Worm (Caenorhabditis elegans) whole organism, L4/young adult: ENCODE data around the gene F28A10.4.
"Not testable (repeated sequence)": the region's sequence is repeated elsewhere in the genome, so short reads cannot be mapped to it uniquely, and the experiment has no call there.

Experiments used
- W03F9.2 ChIP-seq: fragments of 150-350 bp; optimal IDR thresholded peaks from 2 replicates; lab custom pipeline; 2014; ENCODE audit warnings: missing biosample characterization, missing genetic modification characterization
- dao-5 ChIP-seq: sonication (generic microtip); optimal IDR thresholded peaks from 2 replicates; lab custom pipeline; 2016; ENCODE audit warnings: missing genotype, missing genetic modification characterization, moderate library complexity, missing compliant biosample characterization
- him-1 ChIP-seq: sonication (generic microtip); optimal IDR thresholded peaks from 2 replicates; lab custom pipeline; 2016; ENCODE audit warnings: missing genotype, missing genetic modification reagents, missing genetic modification characterization, missing compliant biosample characterization

F28A10.4 gene

ce11 chrII:843971-844370 is at the start of gene F28A10.4:
Gene F28A10.4 (plus strand): TSS chrII:844271.
- no peak for TF ChIP-seq him-1
- TF ChIP-seq W03F9.2, result no peak
- no peak for TF ChIP-seq dao-5

- TF ChIP-seq him-1, result no peak
- TF ChIP-seq dao-5, result no peak
- no peak for TF ChIP-seq W03F9.2
Measured at ce11 chrII:796916-797315, 47.2 kb upstream of the F28A10.4 start.

ce11 chrII:797445-797844 is 46.6 kb upstream of the F28A10.4 start:
- no peak for TF ChIP-seq him-1
- TF ChIP-seq W03F9.2, result no peak
- TF ChIP-seq dao-5, result no peak

ce11 chrII:799700-800099 is 44.4 kb upstream of the F28A10.4 start, which contains the start of gene F46F5.14:
Gene F46F5.14 (plus strand): TSS chrII:800000.
- TF ChIP-seq dao-5 (no peak), him-1 (no peak), W03F9.2 (no peak)

- TF ChIP-seq W03F9.2, result no peak
- no peak for TF ChIP-seq him-1
- no peak for TF ChIP-seq dao-5
Measured at ce11 chrII:803009-803408, 41.1 kb upstream of the F28A10.4 start, which contains the start of gene F46F5.13. Gene F46F5.13 (plus strand): TSS chrII:803309.

ce11 chrII:808457-808856 is 35.6 kb upstream of the F28A10.4 start, which contains the start of gene F46F5.11:
Gene F46F5.11 (plus strand): TSS chrII:808757.
- TF ChIP-seq dao-5 (no peak), W03F9.2 (no peak), him-1 (no peak)

ce11 chrII:812917-813316 is 31.2 kb upstream of the F28A10.4 start, which contains the start of gene F46F5.5:
Gene F46F5.5 (minus strand): TSS chrII:813017.
- no peak for TF ChIP-seq W03F9.2
- no peak for TF ChIP-seq dao-5
- no peak for TF ChIP-seq him-1

ce11 chrII:814737-815136 is 29.3 kb upstream of the F28A10.4 start, which contains the start of gene msrp-3:
Gene msrp-3 (minus strand): TSS chrII:814837.
- TF ChIP-seq dao-5 (no peak), him-1 (no peak), W03F9.2 (no peak)

ce11 chrII:820519-820918 is 23.6 kb upstream of the F28A10.4 start, which contains the start of gene F46F5.7:
Gene F46F5.7 (minus strand): TSS chrII:820619.
- TF ChIP-seq dao-5, result no peak
- TF ChIP-seq W03F9.2, result no peak

ce11 chrII:821514-821913 is 22.6 kb upstream of the F28A10.4 start, which contains the start of gene F46F5.8:
Gene F46F5.8 (minus strand): TSS chrII:821614.
- TF ChIP-seq W03F9.2, result no peak
- TF ChIP-seq dao-5, result no peak
- no peak for TF ChIP-seq him-1

ce11 chrII:822730-823129 is 21.3 kb upstream of the F28A10.4 start, which contains the start of gene msrp-4:
Gene msrp-4 (minus strand): TSS chrII:822830.
- TF ChIP-seq dao-5, him-1, W03F9.2: not testable (repeated sequence)

ce11 chrII:823529-823928 is 20.5 kb upstream of the F28A10.4 start, which contains the start of gene F46F5.10:
Gene F46F5.10 (plus strand): TSS chrII:823829.
- no peak for TF ChIP-seq him-1

- TF ChIP-seq W03F9.2 (no peak), him-1 (no peak), dao-5 (no peak)
Measured at ce11 chrII:825521-825920, 18.6 kb upstream of the F28A10.4 start, which contains the start of gene F28A10.1. Gene F28A10.1 (plus strand): TSS chrII:825821.

- TF ChIP-seq him-1 (no peak), W03F9.2 (no peak), dao-5 (no peak)
Measured at ce11 chrII:838414-838813, 5.7 kb upstream of the F28A10.4 start, which contains the start of gene F28A10.8. Gene F28A10.8 (minus strand): TSS chrII:838514.

ce11 chrII:840131-840530 is 3.9 kb upstream of the F28A10.4 start, which contains the start of gene clc-33:
Gene clc-33 (plus strand): TSS chrII:840431.
- TF ChIP-seq W03F9.2, result no peak
- no peak for TF ChIP-seq dao-5
- no peak for TF ChIP-seq him-1

ce11 chrII:845618-846017 is 1.5 kb downstream of the F28A10.4 start, which contains the start of gene F28A10.7:
Gene F28A10.7 (minus strand): TSS chrII:845718.
- TF ChIP-seq W03F9.2 (no peak), him-1 (no peak), dao-5 (no peak)

ce11 chrII:848519-848918 is 4.4 kb downstream of the F28A10.4 start, which contains the start of the genes acdh-9 and F28A10.13:
Gene acdh-9 (minus strand): TSS chrII:848603.
Gene F28A10.13 (plus strand): TSS chrII:848812.
- TF ChIP-seq W03F9.2 (no peak), dao-5 (no peak), him-1 (no peak)
